Worm (Caenorhabditis elegans) whole organism, late embryonic: ENCODE results near the gene his-18.

Experiments used
- che-1 ChIP-seq: sonication (generic microtip); optimal IDR thresholded peaks from 2 replicates; lab custom pipeline; 2016; ENCODE audit warnings: mild to moderate bottlenecking, missing genetic modification characterization, missing compliant biosample characterization
- lim-6 ChIP-seq: sonication (generic microtip); optimal IDR thresholded peaks from 2 replicates; lab custom pipeline; 2016; ENCODE audit warnings: missing genetic modification characterization, missing compliant biosample characterization
- rnt-1 ChIP-seq: sonication (generic microtip); optimal IDR thresholded peaks from 2 replicates; lab custom pipeline; 2016; ENCODE audit warnings: missing genetic modification characterization, missing compliant biosample characterization
- tbx-7 ChIP-seq: sonication (generic microtip); optimal IDR thresholded peaks from 2 replicates; lab custom pipeline; 2016; ENCODE audit warnings: missing genotype, missing genetic modification characterization, missing compliant biosample characterization

- no peak for TF ChIP-seq che-1 (tag; lab: Kevin White, UChicago)
- no peak for TF ChIP-seq tbx-7 (tag; lab: Kevin White, UChicago)
- no peak for TF ChIP-seq lim-6
- no peak for TF ChIP-seq rnt-1
Observed at ce11 chrV:8932318-8932717, 34.3 kb downstream of the his-18 start, which contains the start of gene H14N18.2.
